Worm (Caenorhabditis elegans) whole organism, L2 larva: Measurements from ENCODE around the gene nspb-10.

Experiments
- ceh-82 ChIP-seq: fragments of 150-350 bp; optimal IDR thresholded peaks from 2 replicates; lab custom pipeline; 2014; ENCODE audit warnings: missing biosample characterization, missing genetic modification characterization
- fos-1 ChIP-seq: fragments of 150-350 bp; optimal IDR thresholded peaks from 2 replicates; lab custom pipeline; 2014; ENCODE audit warnings: missing biosample characterization, missing genetic modification characterization
- lin-13 ChIP-seq: fragments of 150-350 bp; optimal IDR thresholded peaks from 2 replicates; lab custom pipeline; 2014; ENCODE audit warnings: missing biosample characterization, missing genetic modification reagents, missing genetic modification characterization
- nhr-12 ChIP-seq: fragments of 150-350 bp; optimal IDR thresholded peaks from 2 replicates; lab custom pipeline; 2014; ENCODE audit warnings: missing biosample characterization, missing genetic modification characterization
- nhr-25 ChIP-seq: fragments of 150-350 bp; sonication (generic microtip); optimal IDR thresholded peaks from 3 replicates; lab custom pipeline; 2014; ENCODE audit warnings: missing biosample characterization, missing genetic modification characterization

- TF ChIP-seq nhr-12 (tag; lab: Kevin White, UChicago) (no peak), nhr-25 (no peak), ceh-82 (tag; lab: Kevin White, UChicago) (no peak), fos-1 (no peak), lin-13 (no peak)
Observed at ce11 chrII:14611307-14611706, 23.2 kb upstream of the nspb-10 start.
